Worm (Caenorhabditis elegans): Measurements from ENCODE around the gene mccc-2.

The mccc-2 gene

DNA sequence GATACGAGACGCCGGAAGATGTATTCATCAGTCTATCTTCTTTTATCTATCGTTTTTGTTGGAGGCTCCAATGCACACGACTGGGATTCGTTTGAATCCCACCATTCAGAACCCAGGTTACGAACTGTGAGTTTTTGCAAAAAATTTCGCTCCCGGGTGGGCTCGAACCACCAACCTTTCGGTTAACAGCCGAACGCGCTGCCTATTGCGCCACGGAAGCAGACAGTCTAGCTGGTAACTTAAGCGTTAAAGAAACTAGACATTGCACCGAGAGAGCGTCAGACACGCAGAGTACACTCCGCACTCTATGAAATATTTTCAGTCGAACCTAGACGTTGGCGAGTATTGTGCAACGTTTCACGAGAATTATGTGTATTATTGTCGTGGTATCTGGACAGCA is 14.9 kb upstream of the mccc-2 start:
- TF ChIP-seq egl-43 (GFP tag; IDR thresholded peaks at IDR 0.05) (peak; percentile 95), madf-5 (GFP tag; IDR thresholded peaks at IDR 0.05) (peak in 1 of 2 experiments; percentile 88; a peak in 2 of 4 replicates), aly-2 (tag; optimal IDR thresholded peaks at IDR 0.05) (no peak), snpc-1.2 (GFP tag; IDR thresholded peaks at IDR 0.05) (peak; percentile 73), nhr-6 (tag; optimal IDR thresholded peaks at IDR 0.05) (no peak), egl-27 (tag; optimal IDR thresholded peaks at IDR 0.05) (no peak), daf-16 (GFP tag; optimal IDR thresholded peaks at IDR 0.05) (peak in 1 of 2 experiments; percentile 59), daf-16 (tag; optimal IDR thresholded peaks at IDR 0.05) (no peak), nhr-237 (tag; optimal IDR thresholded peaks at IDR 0.05) (no peak), unc-62 (GFP tag; optimal IDR thresholded peaks at IDR 0.05 in 1 of 2) (peak in 1 of 2 experiments; percentile 92), unc-62 (tag; optimal IDR thresholded peaks at IDR 0.05) (no peak), zfp-3 (GFP tag; conservative IDR thresholded peaks at IDR 0.05) (no peak), nhr-42 (GFP tag; IDR thresholded peaks at IDR 0.05) (no peak), F26F4.8 (GFP tag; conservative IDR thresholded peaks at IDR 0.05) (peak; percentile 75), dve-1 (tag; optimal IDR thresholded peaks at IDR 0.05; ENCODE audit: insufficient read depth) (no peak), Y75B8A.6 (GFP tag; IDR thresholded peaks at IDR 0.05) (no peak), mdl-1 (tag; optimal IDR thresholded peaks at IDR 0.05) (peak in 1 of 2 experiments; percentile 15), unc-39 (tag; optimal IDR thresholded peaks at IDR 0.05) (no peak), ctbp-1 (GFP tag; IDR thresholded peaks at IDR 0.05) (peak; percentile 68), ceh-82 (tag; optimal IDR thresholded peaks at IDR 0.05) (no peak), ceh-62 (tag; optimal IDR thresholded peaks at IDR 0.05) (no peak), rbr-2 (tag; optimal IDR thresholded peaks at IDR 0.05) (peak; percentile 38), Y105C5A.15 (GFP tag; IDR thresholded peaks at IDR 0.05) (peak; percentile 77; the same call in 1 of the 2 replicates), set-16 (GFP tag; IDR thresholded peaks at IDR 0.05) (peak; percentile 20; the same call in 1 of the 2 replicates), R02D3.7 (tag; optimal IDR thresholded peaks at IDR 0.05) (no peak), Y48G9A.11 (GFP tag; IDR thresholded peaks at IDR 0.05) (peak; percentile 82), F37D6.2 (tag; optimal IDR thresholded peaks at IDR 0.05) (no peak), ceh-20 (GFP tag; IDR thresholded peaks at IDR 0.05) (peak; percentile 38), F49E8.2 (tag; optimal IDR thresholded peaks at IDR 0.05; ENCODE audit: borderline replicate concordance) (no peak), duxl-1 (tag; optimal IDR thresholded peaks at IDR 0.05; ENCODE audit: poor library complexity) (peak; percentile 49), lin-38 (GFP tag; IDR thresholded peaks at IDR 0.05) (peak; percentile 84), arid-1 (GFP tag; conservative IDR thresholded peaks at IDR 0.05) (peak; percentile 75), cey-2 (tag; optimal IDR thresholded peaks at IDR 0.05; ENCODE audit: borderline replicate concordance, insufficient read depth) (no peak), daf-8 (GFP tag; IDR thresholded peaks at IDR 0.05) (no peak), spr-1 (tag; optimal IDR thresholded peaks at IDR 0.05) (peak; percentile 41), Y5F2A.4 (GFP tag; optimal IDR thresholded peaks at IDR 0.05) (peak; percentile 26), daf-12 (tag; optimal IDR thresholded peaks at IDR 0.05) (no peak), hlh-30 (tag; optimal IDR thresholded peaks at IDR 0.05; ENCODE audit: insufficient read depth) (no peak), fkh-10 (GFP tag; optimal IDR thresholded peaks at IDR 0.05) (no peak), unc-130 (GFP tag; optimal IDR thresholded peaks at IDR 0.05) (peak; percentile 57), dpl-1 (GFP tag; optimal IDR thresholded peaks at IDR 0.05) (peak; percentile 1), dmd-9 (GFP tag; IDR thresholded peaks at IDR 0.05) (peak; percentile 67), zip-11 (GFP tag; IDR thresholded peaks at IDR 0.05) (0 out of 2 replicates have a peak, but pooled peaks have one; percentile 25), nhr-28 (tag; optimal IDR thresholded peaks at IDR 0.05) (peak; percentile 17), T26A8.4 (GFP tag; IDR thresholded peaks at IDR 0.05) (peak; percentile 74), nhr-25 (tag; optimal IDR thresholded peaks at IDR 0.05; ENCODE audit: borderline replicate concordance, insufficient read depth) (no peak), ztf-7 (tag; optimal IDR thresholded peaks at IDR 0.05) (no peak), ceh-28 (tag; optimal IDR thresholded peaks at IDR 0.05) (no peak), fos-1 (tag; optimal IDR thresholded peaks at IDR 0.05) (no peak), nhr-102 (tag; optimal IDR thresholded peaks at IDR 0.05) (peak; percentile 37), ZK337.2 (GFP tag; IDR thresholded peaks at IDR 0.05) (no peak)
